Fruit fly (Drosophila melanogaster) whole organism, prepupa: ENCODE data around the gene CG13086.

ENCODE experiments used
- CG11294 ChIP-seq: fragments of 200-800 bp; sonication (Bioruptor generic); IDR thresholded peaks from 2 replicates; pipeline ENCODE4 v1.3.6; 2022; ENCODE audit warnings: missing biosample characterization, missing genetic modification characterization
- CG11762 ChIP-seq: fragments of 200-800 bp; sonication (Bioruptor generic); optimal IDR thresholded peaks from 3 replicates; lab custom pipeline; 2016; ENCODE audit warnings: missing biosample characterization, missing genetic modification characterization; ENCODE audit not compliant: insufficient read depth
- CG16779 ChIP-seq: fragments of 200-800 bp; sonication (Bioruptor generic); optimal IDR thresholded peaks from 3 replicates; lab custom pipeline; 2017; ENCODE audit warnings: missing biosample characterization, mild to moderate bottlenecking, missing genetic modification characterization
- CG3032 ChIP-seq: fragments of 200-800 bp; optimal IDR thresholded peaks from 2 replicates; lab custom pipeline; 2019; ENCODE audit warnings: missing biosample characterization, mild to moderate bottlenecking, missing genetic modification characterization, moderate library complexity
- CG31627 ChIP-seq: fragments of 200-800 bp; sonication (Bioruptor generic); optimal IDR thresholded peaks from 3 replicates; lab custom pipeline; 2016; ENCODE audit warnings: missing biosample characterization, missing genetic modification characterization
- CG32006 ChIP-seq: fragments of 200-800 bp; sonication (Bioruptor generic); optimal IDR thresholded peaks from 3 replicates; lab custom pipeline; 2017; ENCODE audit warnings: missing biosample characterization, mild to moderate bottlenecking, missing genetic modification characterization
- CG34406 ChIP-seq: fragments of 200-800 bp; sonication (Bioruptor generic); optimal IDR thresholded peaks from 3 replicates; lab custom pipeline; 2016; ENCODE audit warnings: missing biosample characterization, missing genetic modification characterization
- CG3919 ChIP-seq: fragments of 200-800 bp; sonication (Bioruptor generic); optimal IDR thresholded peaks from 3 replicates; lab custom pipeline; 2016; ENCODE audit warnings: missing biosample characterization, missing genetic modification characterization
- CG4318 ChIP-seq: fragments of 200-800 bp; sonication (Bioruptor generic); optimal IDR thresholded peaks from 3 replicates; lab custom pipeline; 2017; ENCODE audit warnings: missing biosample characterization, mild to moderate bottlenecking, missing genetic modification characterization
- CG6163 ChIP-seq: fragments of 200-800 bp; sonication (Bioruptor generic); IDR thresholded peaks from 3 replicates; pipeline ENCODE4 v1.3.6; 2022; ENCODE audit warnings: missing biosample characterization, missing genetic modification characterization
- CG6854 ChIP-seq: fragments of 200-800 bp; sonication (Bioruptor generic); optimal IDR thresholded peaks from 2 replicates; lab custom pipeline; 2017; ENCODE audit warnings: missing biosample characterization, mild to moderate bottlenecking, missing genetic modification characterization
- CG7368 ChIP-seq: fragments of 200-800 bp; sonication (Bioruptor generic); optimal IDR thresholded peaks from 3 replicates; lab custom pipeline; 2016; ENCODE audit warnings: missing biosample characterization, missing genetic modification characterization
- CG8119 ChIP-seq: fragments of 200-800 bp; sonication (Bioruptor generic); IDR thresholded peaks from 3 replicates; pipeline ENCODE4 v1.3.6; 2022; ENCODE audit warnings: missing biosample characterization, missing genetic modification characterization
- CG8319 ChIP-seq: fragments of 200-800 bp; sonication (Bioruptor generic); optimal IDR thresholded peaks from 3 replicates; lab custom pipeline; 2016; ENCODE audit warnings: missing biosample characterization, missing genetic modification characterization
- Eip78C ChIP-seq: fragments of 200-800 bp; sonication (Bioruptor generic); peaks from one replicate; lab custom pipeline; 2016; ENCODE audit warnings: missing biosample characterization, missing genetic modification characterization
- Eip93F ChIP-seq: fragments of 200-800 bp; sonication (Bioruptor generic); optimal IDR thresholded peaks from 2 replicates; lab custom pipeline; 2016; ENCODE audit warnings: missing biosample characterization, mild to moderate bottlenecking, missing genetic modification characterization
- Ets21C ChIP-seq: fragments of 200-800 bp; sonication (Bioruptor generic); optimal IDR thresholded peaks from 3 replicates; lab custom pipeline; 2016; ENCODE audit warnings: missing biosample characterization, missing genetic modification characterization
- Ets96B ChIP-seq: fragments of 200-800 bp; optimal IDR thresholded peaks from 2 replicates; lab custom pipeline; 2019; ENCODE audit warnings: missing biosample characterization, mild to moderate bottlenecking, missing genetic modification characterization, moderate library complexity
- Gug ChIP-seq: fragments of 200-800 bp; sonication (Bioruptor generic); IDR thresholded peaks from 2 replicates; pipeline ENCODE4 v1.3.6; 2022; ENCODE audit warnings: missing biosample characterization, missing genetic modification characterization
- Hr38 ChIP-seq: sonication (Bioruptor generic); optimal IDR thresholded peaks from 2 replicates; lab custom pipeline; 2016; ENCODE audit warnings: missing biosample characterization, missing genetic modification characterization
- Hr39 ChIP-seq: fragments of 200-800 bp; sonication (Bioruptor generic); optimal IDR thresholded peaks from 2 replicates; lab custom pipeline; 2016; ENCODE audit warnings: missing biosample characterization, missing genetic modification characterization
- Lpt ChIP-seq: fragments of 200-800 bp; sonication (Bioruptor generic); optimal IDR thresholded peaks from 3 replicates; lab custom pipeline; 2016; ENCODE audit warnings: missing biosample characterization, missing genetic modification characterization
- Met ChIP-seq: fragments of 200-800 bp; sonication (Bioruptor generic); optimal IDR thresholded peaks from 3 replicates; lab custom pipeline; 2016; ENCODE audit warnings: missing biosample characterization, missing genetic modification characterization
- OdsH ChIP-seq: fragments of 200-800 bp; sonication (Bioruptor generic); optimal IDR thresholded peaks from 3 replicates; lab custom pipeline; 2016; ENCODE audit warnings: missing biosample characterization, missing genetic modification characterization
- Sox102F ChIP-seq: fragments of 200-800 bp; sonication (Bioruptor generic); optimal IDR thresholded peaks from 2 replicates; lab custom pipeline; 2016; ENCODE audit warnings: missing biosample characterization, mild to moderate bottlenecking, missing genetic modification characterization
- Sox15 ChIP-seq: fragments of 200-800 bp; sonication (Bioruptor generic); optimal IDR thresholded peaks from 3 replicates; lab custom pipeline; 2016; ENCODE audit warnings: missing biosample characterization, missing genetic modification characterization
- achi ChIP-seq: fragments of 200-800 bp; sonication (Bioruptor generic); optimal IDR thresholded peaks from 3 replicates; lab custom pipeline; 2016; ENCODE audit warnings: missing biosample characterization, missing genetic modification characterization
- acj6 ChIP-seq: fragments of 200-800 bp; sonication (Bioruptor generic); optimal IDR thresholded peaks from 3 replicates; lab custom pipeline; 2016; ENCODE audit warnings: missing biosample characterization, missing genetic modification characterization
- cyc ChIP-seq: fragments of 200-800 bp; sonication (Bioruptor generic); optimal IDR thresholded peaks from 3 replicates; lab custom pipeline; 2016; ENCODE audit warnings: missing biosample characterization, missing genetic modification characterization
- dsx ChIP-seq: fragments of 200-800 bp; optimal IDR thresholded peaks from 3 replicates; lab custom pipeline; 2019; ENCODE audit warnings: missing biosample characterization, mild to moderate bottlenecking, missing genetic modification characterization, moderate library complexity; ENCODE audit not compliant: poor library complexity, severe bottlenecking
- esn ChIP-seq: fragments of 200-800 bp; sonication (Bioruptor generic); optimal IDR thresholded peaks from 2 replicates; lab custom pipeline; 2016; ENCODE audit warnings: missing biosample characterization, mild to moderate bottlenecking, missing genetic modification characterization, moderate library complexity
- fd85E ChIP-seq: fragments of 200-800 bp; sonication (Bioruptor generic); optimal IDR thresholded peaks from 3 replicates; lab custom pipeline; 2016; ENCODE audit warnings: missing biosample characterization, missing genetic modification characterization
- lz ChIP-seq: fragments of 200-800 bp; sonication (Bioruptor generic); optimal IDR thresholded peaks from 3 replicates; lab custom pipeline; 2016; ENCODE audit warnings: missing biosample characterization, missing genetic modification characterization
- pdm3 ChIP-seq: fragments of 200-800 bp; sonication (Bioruptor generic); optimal IDR thresholded peaks from 3 replicates; lab custom pipeline; 2016; ENCODE audit warnings: missing biosample characterization, missing genetic modification characterization
- salr ChIP-seq, 2 experiments: fragments of 200-800 bp; sonication (Bioruptor generic); optimal IDR thresholded peaks; 3 replicates each; lab custom pipeline; 2016 to 2018; ENCODE audit warnings: missing biosample characterization in 2 of 2, missing genetic modification characterization in 2 of 2, mild to moderate bottlenecking in 1 of 2
- svp ChIP-seq: fragments of 200-800 bp; sonication (Bioruptor generic); peaks from one replicate; lab custom pipeline; 2016; ENCODE audit warnings: missing biosample characterization, missing genetic modification characterization
- topi ChIP-seq: fragments of 200-800 bp; sonication (Bioruptor generic); optimal IDR thresholded peaks from 3 replicates; lab custom pipeline; 2016; ENCODE audit warnings: missing biosample characterization, missing genetic modification characterization
- vri ChIP-seq: fragments of 200-800 bp; sonication (Bioruptor generic); optimal IDR thresholded peaks from 3 replicates; lab custom pipeline; 2016; ENCODE audit warnings: missing biosample characterization, mild to moderate bottlenecking, missing genetic modification characterization

Gene CG13086

DNA sequence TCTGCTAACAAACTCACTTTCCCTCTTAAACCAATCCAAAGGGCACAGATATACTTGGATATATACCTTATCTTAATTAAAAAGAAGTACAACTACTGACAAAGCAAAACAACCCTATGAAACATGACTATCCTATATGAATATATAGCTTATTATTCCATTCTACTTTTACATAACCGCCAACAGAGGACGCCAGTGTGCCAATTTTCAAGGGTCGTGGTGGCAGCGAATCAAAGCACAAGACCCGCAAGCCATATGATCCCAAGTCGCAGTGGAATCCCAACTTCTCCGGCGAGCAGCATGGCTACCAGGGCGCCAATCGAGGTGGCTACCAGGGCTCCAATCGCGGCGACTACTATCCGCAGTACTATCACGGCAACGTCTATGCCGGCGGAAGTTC is 18.2 kb downstream of the CG13086 start:
- TF ChIP-seq Eip93F (GFP tag; lab: Kevin White, UChicago) (no peak), svp (GFP tag; lab: Kevin White, UChicago) (peak; percentile 37), CG16779 (tag; lab: Kevin White, UChicago) (no peak), esn (GFP tag; lab: Kevin White, UChicago) (no peak), Ets21C (GFP tag; lab: Kevin White, UChicago) (no peak), CG11762 (no peak)
- TF ChIP-seq, all 60 proteins: peak for 1

DNA sequence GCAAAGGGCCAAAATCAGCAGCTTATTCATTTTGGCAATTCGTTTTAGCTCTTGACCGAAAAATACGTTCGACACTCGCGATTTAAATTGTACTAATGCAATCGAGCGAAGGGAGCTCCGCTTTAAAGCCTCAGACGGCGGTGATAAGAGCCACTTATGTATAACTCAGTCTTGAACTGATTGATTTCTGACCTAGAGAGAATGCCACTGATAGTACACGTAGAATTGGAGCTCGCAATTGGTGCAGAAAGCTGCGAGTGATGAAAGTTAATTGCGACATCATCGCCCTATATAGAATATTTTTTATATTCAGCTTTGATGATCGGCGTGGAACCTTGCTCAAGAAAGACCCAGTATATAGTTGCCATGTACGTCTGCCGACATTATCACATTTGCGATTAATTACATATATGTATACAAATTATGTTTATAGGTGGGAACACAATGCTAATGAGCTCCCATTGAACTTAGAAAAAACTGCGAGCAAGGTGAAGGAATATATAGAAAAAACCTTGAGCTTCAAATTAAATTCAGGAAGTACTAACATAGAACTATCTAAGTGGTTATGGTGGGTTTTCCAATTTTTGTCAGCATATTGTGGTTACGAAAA is 22.0 kb downstream of the CG13086 start, which contains the start of gene fon:
fon (minus strand) TSS at position 100 of the 610 bp plus-strand sequence.
- TF ChIP-seq svp (GFP tag; lab: Kevin White, UChicago) (peak; percentile 98), CG6163 (GFP tag; lab: Robert Waterston, UW) (no peak), Eip78C (GFP tag; lab: Kevin White, UChicago) (peak; percentile 40), cyc (GFP tag; lab: Kevin White, UChicago) (no peak)
- TF ChIP-seq, all 60 proteins: peak for 2

- no peak for TF ChIP-seq topi
- TF ChIP-seq Ets96B (tag; lab: Kevin White, UChicago), result no peak
- TF ChIP-seq CG31627 (GFP tag; lab: Kevin White, UChicago), result no peak
- no peak for TF ChIP-seq salr (GFP tag; optimal IDR thresholded peaks at IDR 0.05; lab: Kevin White, UChicago)
Measured at dm6 chr2L:19388966-19389365, 24.8 kb downstream of the CG13086 start.

DNA sequence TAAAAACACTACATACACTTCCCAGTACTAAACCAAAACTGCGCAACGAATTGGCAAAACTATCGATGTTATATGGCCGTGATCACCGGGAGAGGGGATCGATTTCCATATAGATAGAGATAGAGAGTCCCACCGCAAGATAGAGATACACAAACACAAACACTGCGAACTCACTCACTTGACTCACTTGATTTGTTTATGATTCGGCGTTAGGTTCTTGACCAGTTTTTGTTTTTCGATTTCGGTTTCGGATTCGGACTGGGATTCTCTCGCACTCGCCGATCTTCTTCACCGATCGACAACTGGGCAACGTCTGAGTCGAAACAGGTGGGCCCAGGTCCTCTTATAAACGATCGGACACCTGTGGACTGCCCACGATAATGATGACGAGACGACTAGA is 25.6 kb downstream of the CG13086 start, which contains the start of gene CG17549:
CG17549 (minus strand) TSS at position 327 of the 400 bp plus-strand sequence.
- TF ChIP-seq lz (GFP tag; lab: Kevin White, UChicago) (no peak), salr (GFP tag; optimal IDR thresholded peaks at IDR 0.05; lab: Kevin White, UChicago) (no peak), Hr38 (GFP tag; lab: Kevin White, UChicago) (no peak), CG3919 (GFP tag; lab: Kevin White, UChicago) (no peak), OdsH (GFP tag; lab: Kevin White, UChicago) (no peak), fd85E (GFP tag; lab: Kevin White, UChicago) (no peak)

DNA sequence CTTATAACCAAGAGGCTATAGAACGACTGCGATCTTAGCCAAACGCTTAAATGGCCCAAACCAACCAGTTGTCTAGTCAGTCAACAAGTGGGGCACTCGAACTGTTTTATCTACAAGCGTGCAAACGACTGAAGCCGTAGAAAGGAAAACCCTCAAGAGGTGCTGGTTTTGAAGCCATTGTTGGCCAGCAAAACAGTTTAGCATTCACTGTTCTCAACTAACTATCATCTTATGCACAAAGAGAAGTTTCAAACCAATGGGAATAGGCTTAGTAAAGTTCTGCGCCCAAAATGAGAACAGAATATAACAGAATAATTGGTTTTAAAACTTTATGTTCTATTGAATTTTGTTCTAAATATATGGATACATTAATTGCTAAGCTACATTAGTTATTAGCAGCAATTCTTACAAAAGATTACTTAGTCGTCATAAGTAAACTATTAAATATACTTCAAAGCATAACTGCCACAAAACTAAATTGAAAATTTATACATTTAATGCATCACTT is 29.6 kb downstream of the CG13086 start, which contains the start of gene CG31798:
CG31798 (plus strand) TSS at position 458 of the 508 bp plus-strand sequence.
- TF ChIP-seq CG4318 (GFP tag; lab: Kevin White, UChicago) (no peak), acj6 (GFP tag; lab: Kevin White, UChicago) (no peak), CG7368 (no peak), dsx (GFP tag; lab: Kevin White, UChicago) (no peak), Met (GFP tag; lab: Kevin White, UChicago) (no peak), Ets96B (tag; lab: Kevin White, UChicago) (no peak), Lpt (GFP tag; lab: Kevin White, UChicago) (no peak), CG3032 (no peak), vri (GFP tag; lab: Kevin White, UChicago) (no peak), CG16779 (tag; lab: Kevin White, UChicago) (no peak), CG6854 (GFP tag; lab: Kevin White, UChicago) (no peak), pdm3 (GFP tag; lab: Kevin White, UChicago) (no peak), CG6163 (GFP tag; lab: Robert Waterston, UW) (no peak)

DNA sequence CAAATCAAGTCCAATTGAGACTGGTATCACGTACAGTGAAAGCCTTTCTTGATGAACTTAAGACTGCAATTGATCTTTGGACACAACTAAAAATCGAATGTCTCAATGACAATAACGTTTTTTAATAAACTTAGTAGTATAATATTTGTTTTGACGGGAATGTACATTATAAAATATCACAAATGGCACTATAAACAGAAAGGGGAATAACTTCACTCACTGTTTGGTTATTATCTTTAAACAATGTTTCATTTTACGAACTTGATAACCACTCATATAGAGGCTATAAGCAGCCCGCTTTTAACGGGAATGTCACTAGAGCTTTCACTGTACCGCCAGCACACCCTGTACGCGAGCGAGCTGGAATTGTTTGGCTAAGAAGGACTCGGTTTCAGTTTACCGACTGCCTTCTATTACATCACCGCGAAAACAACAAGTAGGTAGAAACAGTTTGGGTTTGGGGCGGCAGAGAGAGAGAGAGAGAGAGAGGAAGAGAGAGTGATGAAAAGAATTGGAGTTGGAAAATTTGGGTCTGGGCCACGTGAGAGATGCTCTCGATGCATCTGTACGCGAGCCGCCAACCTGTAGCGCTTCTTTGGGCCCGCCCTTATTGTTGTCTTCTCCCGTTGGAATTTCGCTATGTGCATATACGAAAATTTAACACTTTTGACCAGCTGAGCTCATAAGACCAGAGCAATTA is 33.6 kb downstream of the CG13086 start:
- TF ChIP-seq CG34406 (GFP tag; lab: Kevin White, UChicago) (peak; percentile 58), achi (GFP tag; lab: Kevin White, UChicago) (peak; percentile 44), lz (GFP tag; lab: Kevin White, UChicago) (peak; percentile 76), Gug (GFP tag; lab: Robert Waterston, UW) (no peak), CG32006 (GFP tag; lab: Kevin White, UChicago) (peak; percentile 57), Sox15 (GFP tag; lab: Kevin White, UChicago) (peak; percentile 15), CG8319 (GFP tag; lab: Kevin White, UChicago) (peak; percentile 26), dsx (GFP tag; lab: Kevin White, UChicago) (peak; percentile 17), Met (GFP tag; lab: Kevin White, UChicago) (peak; percentile 83), CG8119 (0 out of 3 replicates have a peak, but pooled peaks have one; percentile 40), CG6854 (GFP tag; lab: Kevin White, UChicago) (no peak), Sox102F (GFP tag; lab: Kevin White, UChicago) (peak; percentile 70), CG11294 (GFP tag; lab: Robert Waterston, UW) (no peak), Hr39 (GFP tag; lab: Kevin White, UChicago) (peak; percentile 78), OdsH (GFP tag; lab: Kevin White, UChicago) (peak; percentile 66), topi (peak; percentile 77), svp (GFP tag; lab: Kevin White, UChicago) (peak; percentile 90), Lpt (GFP tag; lab: Kevin White, UChicago) (no peak), Eip78C (GFP tag; lab: Kevin White, UChicago) (peak; percentile 88)
